Fruit fly (Drosophila melanogaster): ENCODE measurements around the gene flw.

- TF ChIP-seq kay (GFP tag; ENCODE audit: borderline replicate concordance) (no peak), Hr96 (GFP tag; optimal IDR thresholded peaks at IDR 0.05) (no peak), CG14711 (tag; optimal IDR thresholded peaks at IDR 0.05) (peak; percentile 8), CG7045 (GFP tag; optimal IDR thresholded peaks at IDR 0.05) (no peak), Mnt (GFP tag; optimal IDR thresholded peaks at IDR 0.05) (no peak), ovo (GFP tag; optimal IDR thresholded peaks at IDR 0.05) (peak; percentile 51)
Measured at dm6 chrX:10385757-10386156, at the start of gene flw, which contains the start of gene Psf3.

Data from whole organism, adult.